Worm (Caenorhabditis elegans): ENCODE results near the gene spp-16.

DNA sequence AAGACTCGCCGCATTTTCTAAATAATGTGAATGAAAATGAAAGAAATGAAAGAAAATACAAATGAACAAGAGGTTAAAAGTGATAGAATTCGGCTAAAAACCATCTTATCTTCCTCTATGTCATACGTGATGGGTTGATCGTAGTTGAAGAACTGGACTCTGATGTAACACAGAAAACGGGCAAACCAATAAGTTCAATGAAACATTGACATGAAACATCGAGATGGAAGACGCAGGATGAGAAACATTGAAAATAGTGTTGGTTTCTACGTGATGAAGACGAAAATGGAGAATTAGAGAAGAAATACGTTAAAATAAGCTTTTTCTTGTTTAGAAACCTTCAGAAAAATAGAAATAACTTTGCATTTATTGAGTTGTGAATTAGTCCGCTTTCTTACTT lies 10.1 kb downstream of the spp-16 start, which contains the start of gene F32D8.12:
- no peak for TF ChIP-seq ceh-16 (tag; optimal IDR thresholded peaks at IDR 0.05)
- TF ChIP-seq nhr-28 (tag; optimal IDR thresholded peaks at IDR 0.05), result no peak
- no peak for TF ChIP-seq lin-39 (tag; optimal IDR thresholded peaks at IDR 0.05)
- no peak for TF ChIP-seq nhr-25 (tag; optimal IDR thresholded peaks at IDR 0.05)
- peak; percentile 9 for TF ChIP-seq ceh-28 (tag; optimal IDR thresholded peaks at IDR 0.05)
- no peak for TF ChIP-seq fos-1 (tag; optimal IDR thresholded peaks at IDR 0.05)
- no peak for TF ChIP-seq snpc-4 (tag; optimal IDR thresholded peaks at IDR 0.05)
- no peak for TF ChIP-seq R02D3.7 (tag; optimal IDR thresholded peaks at IDR 0.05)
- peak; percentile 35 for TF ChIP-seq pha-4 (tag; optimal IDR thresholded peaks at IDR 0.05)
- no peak for TF ChIP-seq jun-1 (tag; optimal IDR thresholded peaks at IDR 0.05)
- TF ChIP-seq elt-1 (tag; optimal IDR thresholded peaks at IDR 0.05), result no peak
- no peak for TF ChIP-seq nhr-12 (tag; optimal IDR thresholded peaks at IDR 0.05)
